Fruit fly (Drosophila melanogaster) whole organism, embryonic: ENCODE results near the gene CG42827.
A peak's percentile ranks its signal among the peaks of the same experiment; 100 is the strongest.

Experiments
- Aef1 ChIP-seq: fragments of 200-800 bp; sonication (Bioruptor generic); IDR thresholded peaks from 3 replicates; pipeline ENCODE4 v1.3.6; 2022; ENCODE audit warnings: missing biosample characterization, missing genetic modification characterization
- Bdp1 ChIP-seq: fragments of 200-800 bp; sonication (Bioruptor generic); optimal IDR thresholded peaks from 3 replicates; lab custom pipeline; 2016; ENCODE audit warnings: missing biosample characterization, missing genetic modification characterization
- CG10274 ChIP-seq: fragments of 200-800 bp; sonication (Bioruptor generic); optimal IDR thresholded peaks from 3 replicates; lab custom pipeline; 2017; ENCODE audit warnings: missing biosample characterization, mild to moderate bottlenecking, missing genetic modification characterization
- CG12236 ChIP-seq: fragments of 200-800 bp; sonication (Bioruptor generic); optimal IDR thresholded peaks from 2 replicates; lab custom pipeline; 2016; ENCODE audit warnings: missing biosample characterization, missing genetic modification characterization
- CG12299 ChIP-seq: fragments of 200-800 bp; sonication (Bioruptor generic); optimal IDR thresholded peaks from 2 replicates; lab custom pipeline; 2018; ENCODE audit warnings: missing biosample characterization, mild to moderate bottlenecking, missing genetic modification characterization
- CG13287 ChIP-seq: fragments of 200-800 bp; sonication (Bioruptor generic); IDR thresholded peaks from 2 replicates; pipeline ENCODE4 v1.3.6; 2022; ENCODE audit warnings: missing biosample characterization, missing genetic modification characterization; ENCODE audit not compliant: partially characterized antibody
- CG14050 ChIP-seq: fragments of 200-800 bp; sonication (Bioruptor generic); IDR thresholded peaks from 3 replicates; pipeline ENCODE4 v1.3.6; 2022; ENCODE audit warnings: missing biosample characterization, missing genetic modification characterization
- CG1603 ChIP-seq: fragments of 200-800 bp; sonication (Bioruptor generic); optimal IDR thresholded peaks from 2 replicates; lab custom pipeline; 2019; ENCODE audit warnings: missing biosample characterization, mild to moderate bottlenecking, missing genetic modification characterization, moderate library complexity
- CG18476 ChIP-seq: fragments of 200-800 bp; sonication (Bioruptor generic); optimal IDR thresholded peaks from 2 replicates; lab custom pipeline; 2016; ENCODE audit warnings: missing biosample characterization, mild to moderate bottlenecking, missing genetic modification characterization
- CG42726 ChIP-seq: fragments of 200-800 bp; sonication (Bioruptor generic); IDR thresholded peaks from 2 replicates; pipeline ENCODE4 v1.3.6; 2022; ENCODE audit warnings: missing biosample characterization, missing genetic modification characterization; ENCODE audit not compliant: partially characterized antibody
- CG4360 ChIP-seq: fragments of 200-800 bp; sonication (Bioruptor generic); IDR thresholded peaks from 2 replicates; pipeline ENCODE4 v1.3.6; 2022; ENCODE audit warnings: missing biosample characterization, missing genetic modification characterization
- CG5180 ChIP-seq: fragments of 200-800 bp; sonication (Bioruptor generic); optimal IDR thresholded peaks from 3 replicates; lab custom pipeline; 2017; ENCODE audit warnings: missing biosample characterization, missing genetic modification characterization, mild to moderate bottlenecking, moderate library complexity, missing genetic modification reagents
- CG6654 ChIP-seq: fragments of 200-800 bp; sonication (Bioruptor generic); optimal IDR thresholded peaks from 2 replicates; lab custom pipeline; 2017; ENCODE audit warnings: missing biosample characterization, mild to moderate bottlenecking, missing genetic modification characterization
- CG8765 ChIP-seq: fragments of 200-800 bp; sonication (Bioruptor generic); IDR thresholded peaks from 2 replicates; pipeline ENCODE4 v1.3.6; 2022; ENCODE audit warnings: missing biosample characterization, missing genetic modification characterization
- CkIIα-i1 ChIP-seq: fragments of 200-800 bp; sonication (Bioruptor generic); IDR thresholded peaks from 2 replicates; pipeline ENCODE4 v1.3.6; 2022; ENCODE audit warnings: missing biosample characterization, missing genetic modification characterization
- E2f1 ChIP-seq: fragments of 200-800 bp; sonication (Bioruptor generic); IDR thresholded peaks from 2 replicates; pipeline ENCODE4 v1.3.6; 2022; ENCODE audit warnings: missing biosample characterization, missing genetic modification characterization
- E2f2 ChIP-seq: fragments of 200-800 bp; sonication (Bioruptor generic); IDR thresholded peaks from 2 replicates; pipeline ENCODE4 v1.3.6; 2022; ENCODE audit warnings: missing biosample characterization, missing genetic modification characterization
- GATAe ChIP-seq: fragments of 200-800 bp; sonication (Bioruptor generic); conservative IDR thresholded peaks from 2 replicates; pipeline ENCODE4 v1.3.6; 2022; ENCODE audit warnings: missing biosample characterization, missing genetic modification characterization
- HLH54F ChIP-seq: fragments of 200-800 bp; sonication (Bioruptor generic); optimal IDR thresholded peaks from 3 replicates; lab custom pipeline; 2016; ENCODE audit warnings: missing biosample characterization, missing genetic modification characterization
- Hr78 ChIP-seq, 2 experiments: fragments of 200-800 bp in 1 of 2; fragments of >200 bp in 1 of 2; sonication (Bioruptor generic) in 1 of 2; optimal IDR thresholded peaks; 2 replicates each; lab custom pipeline; 2017 to 2019; ENCODE audit warnings: missing biosample characterization in 2 of 2, missing genetic modification characterization in 2 of 2, mild to moderate bottlenecking in 1 of 2, moderate library complexity in 1 of 2
- MBD-R2 ChIP-seq: fragments of 200-800 bp; sonication (Bioruptor generic); IDR thresholded peaks from 2 replicates; pipeline ENCODE4 v1.3.6; 2022; ENCODE audit warnings: missing biosample characterization, missing genetic modification characterization
- Meics ChIP-seq: fragments of 200-800 bp; sonication (Bioruptor generic); optimal IDR thresholded peaks from 2 replicates; lab custom pipeline; 2017; ENCODE audit warnings: missing biosample characterization, mild to moderate bottlenecking, missing genetic modification characterization
- NC2α ChIP-seq: fragments of 200-800 bp; sonication (Bioruptor generic); optimal IDR thresholded peaks from 2 replicates; lab custom pipeline; 2016; ENCODE audit warnings: missing biosample characterization, missing genetic modification characterization
- NK7.1 ChIP-seq: fragments of 200-800 bp; sonication (Bioruptor generic); optimal IDR thresholded peaks from 3 replicates; lab custom pipeline; 2016; ENCODE audit warnings: missing biosample characterization, missing genetic modification characterization
- Neu2 ChIP-seq: fragments of 200-800 bp; sonication (Bioruptor generic); optimal IDR thresholded peaks from 3 replicates; lab custom pipeline; 2016; ENCODE audit warnings: missing biosample characterization, missing genetic modification characterization, borderline replicate concordance
- Opbp ChIP-seq: fragments of 200-800 bp; sonication (Bioruptor generic); IDR thresholded peaks from 3 replicates; pipeline ENCODE4 v1.3.6; 2022; ENCODE audit warnings: missing biosample characterization, missing genetic modification characterization; ENCODE audit not compliant: partially characterized antibody
- Ptx1 ChIP-seq: fragments of 200-800 bp; sonication (Bioruptor generic); IDR thresholded peaks from 2 replicates; pipeline ENCODE4 v1.3.6; 2022; ENCODE audit warnings: missing biosample characterization, missing genetic modification characterization
- Sox102F ChIP-seq: fragments of 200-800 bp; sonication (Bioruptor generic); optimal IDR thresholded peaks from 2 replicates; lab custom pipeline; 2018; ENCODE audit warnings: missing biosample characterization, mild to moderate bottlenecking, missing genetic modification characterization, moderate library complexity
- az2 ChIP-seq: fragments of 200-800 bp; sonication (Bioruptor generic); optimal IDR thresholded peaks from 3 replicates; lab custom pipeline; 2016; ENCODE audit warnings: missing biosample characterization, missing genetic modification characterization
- bbx ChIP-seq: fragments of 200-800 bp; sonication (Bioruptor generic); IDR thresholded peaks from 2 replicates; pipeline ENCODE4 v1.3.6; 2022; ENCODE audit warnings: missing biosample characterization, missing genetic modification characterization; ENCODE audit not compliant: partially characterized antibody
- cg ChIP-seq: fragments of 200-800 bp; sonication (Bioruptor generic); optimal IDR thresholded peaks from 3 replicates; lab custom pipeline; 2019; ENCODE audit warnings: missing biosample characterization, mild to moderate bottlenecking, missing genetic modification characterization, moderate library complexity
- chinmo ChIP-seq: fragments of 200-800 bp; sonication (Bioruptor generic); IDR thresholded peaks from 4 replicates; pipeline ENCODE4 v1.3.6; 2022; ENCODE audit warnings: missing biosample characterization, missing genetic modification characterization; ENCODE audit not compliant: partially characterized antibody
- chm ChIP-seq: fragments of 200-800 bp; sonication (Bioruptor generic); IDR thresholded peaks from 2 replicates; pipeline ENCODE4 v1.3.6; 2022; ENCODE audit warnings: missing biosample characterization, missing genetic modification characterization
- danr ChIP-seq: fragments of 200-800 bp; sonication (Bioruptor generic); IDR thresholded peaks from 2 replicates; pipeline ENCODE4 v1.3.6; 2022; ENCODE audit warnings: missing biosample characterization, missing genetic modification characterization
- dmrt99B ChIP-seq: fragments of 200-800 bp; sonication (Bioruptor generic); optimal IDR thresholded peaks from 2 replicates; lab custom pipeline; 2018; ENCODE audit warnings: missing biosample characterization, mild to moderate bottlenecking, missing genetic modification characterization, moderate library complexity
- esg ChIP-seq: fragments of 200-800 bp; sonication (Bioruptor generic); conservative IDR thresholded peaks from 2 replicates; pipeline ENCODE4 v1.3.6; 2022; ENCODE audit warnings: missing biosample characterization, missing genetic modification characterization
- ewg ChIP-seq: fragments of 200-800 bp; sonication (Bioruptor generic); optimal IDR thresholded peaks from 3 replicates; lab custom pipeline; 2017; ENCODE audit warnings: mild to moderate bottlenecking, missing biosample characterization, missing genetic modification reagents, missing genetic modification characterization
- gfzf ChIP-seq: fragments of 200-800 bp; sonication (Bioruptor generic); optimal IDR thresholded peaks from 2 replicates; lab custom pipeline; 2016; ENCODE audit warnings: missing biosample characterization, mild to moderate bottlenecking, missing genetic modification characterization, moderate library complexity
- gt ChIP-seq: fragments of 200-800 bp; sonication (Bioruptor generic); IDR thresholded peaks from 2 replicates; pipeline ENCODE4 v1.3.6; 2022; ENCODE audit warnings: missing biosample characterization, missing genetic modification characterization
- lbe ChIP-seq: fragments of 200-800 bp; sonication (Bioruptor generic); optimal IDR thresholded peaks from 2 replicates; lab custom pipeline; 2016; ENCODE audit warnings: missing biosample characterization, mild to moderate bottlenecking, missing genetic modification characterization
- lilli ChIP-seq: fragments of 200-800 bp; sonication (Bioruptor generic); optimal IDR thresholded peaks from 3 replicates; lab custom pipeline; 2016; ENCODE audit warnings: missing biosample characterization, missing genetic modification characterization
- luna ChIP-seq: fragments of 200-800 bp; sonication (Bioruptor generic); optimal IDR thresholded peaks from 2 replicates; lab custom pipeline; 2016; ENCODE audit warnings: missing biosample characterization, missing genetic modification characterization
- nerfin-2 ChIP-seq: fragments of 200-800 bp; sonication (Bioruptor generic); IDR thresholded peaks from 2 replicates; pipeline ENCODE4 v1.3.6; 2022; ENCODE audit warnings: missing biosample characterization, missing genetic modification characterization; ENCODE audit not compliant: partially characterized antibody
- nom ChIP-seq: fragments of 200-800 bp; sonication (Bioruptor generic); optimal IDR thresholded peaks from 2 replicates; lab custom pipeline; 2017; ENCODE audit warnings: missing biosample characterization, missing genetic modification characterization, mild to moderate bottlenecking, moderate library complexity, missing genetic modification reagents
- onecut ChIP-seq: fragments of 200-800 bp; sonication (Bioruptor generic); IDR thresholded peaks from 2 replicates; pipeline ENCODE4 v1.3.6; 2022; ENCODE audit warnings: missing biosample characterization, missing genetic modification characterization
- seq ChIP-seq: fragments of 200-800 bp; sonication (Bioruptor generic); IDR thresholded peaks from 2 replicates; pipeline ENCODE4 v1.3.6; 2022; ENCODE audit warnings: missing biosample characterization, missing genetic modification characterization
- shn ChIP-seq: fragments of 200-800 bp; sonication (Bioruptor generic); optimal IDR thresholded peaks from 3 replicates; lab custom pipeline; 2016; ENCODE audit warnings: missing biosample characterization, missing genetic modification characterization
- ssp ChIP-seq: fragments of 200-800 bp; sonication (Bioruptor generic); IDR thresholded peaks from 2 replicates; pipeline ENCODE4 v1.3.6; 2022; ENCODE audit warnings: missing biosample characterization, missing genetic modification characterization
- tx ChIP-seq: fragments of 200-800 bp; sonication (Bioruptor generic); optimal IDR thresholded peaks from 2 replicates; lab custom pipeline; 2016; ENCODE audit warnings: missing biosample characterization, missing genetic modification characterization

Gene CG42827

DNA sequence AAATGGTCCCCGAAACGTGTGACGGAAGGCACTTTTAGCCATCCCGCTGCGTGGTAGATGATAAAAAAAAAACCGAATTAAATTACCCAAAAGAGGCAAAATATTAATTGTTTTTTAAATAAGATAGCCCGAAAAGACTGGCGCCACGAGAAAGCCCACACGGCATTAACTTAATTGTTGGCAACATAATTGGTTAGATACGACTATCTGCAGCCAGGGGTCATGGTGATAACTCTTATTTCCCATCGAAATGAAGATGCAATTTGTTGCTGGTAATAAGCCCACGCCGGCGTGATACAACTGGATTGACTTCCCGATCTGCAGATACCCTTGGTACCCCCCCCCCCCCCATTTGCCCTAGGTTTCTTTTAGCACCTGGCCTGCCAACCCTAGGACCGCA is 45.0 kb upstream of the CG42827 start:
- TF ChIP-seq MBD-R2 (no peak), tx (GFP tag; lab: Kevin White, UChicago) (no peak), shn (no peak), chm (GFP tag; lab: Robert Waterston, UW) (no peak), Opbp (no peak), nom (no peak), CG18476 (no peak)

DNA sequence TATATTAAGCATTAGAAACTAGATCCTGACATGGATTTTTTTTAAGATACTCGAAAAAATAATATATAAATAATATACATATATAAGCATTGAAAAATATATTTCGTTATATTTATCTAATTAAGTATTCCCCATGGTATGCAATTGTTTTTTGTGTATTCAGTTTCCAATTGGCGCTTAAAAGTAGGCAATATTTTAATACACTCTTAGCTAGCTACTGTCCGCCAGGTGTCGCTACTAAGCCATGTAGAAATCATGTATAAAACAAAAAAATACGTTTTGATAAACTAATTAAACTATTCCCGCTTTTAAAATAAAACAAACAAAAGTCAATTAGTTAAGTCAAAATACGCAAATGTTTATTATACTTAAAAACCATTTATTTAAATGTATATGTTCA is 41.4 kb upstream of the CG42827 start:
- TF ChIP-seq E2f2 (GFP tag; lab: Robert Waterston, UW) (peak; percentile 26; the same call in 1 of the 2 replicates), Bdp1 (no peak), Sox102F (peak; percentile 67), seq (GFP tag; lab: Robert Waterston, UW) (no peak), CG4360 (GFP tag; lab: Robert Waterston, UW) (no peak), CG12299 (no peak), danr (no peak), CG12236 (GFP tag; lab: Kevin White, UChicago) (peak; percentile 6), nom (no peak), onecut (GFP tag; lab: Robert Waterston, UW) (peak; percentile 53), esg (GFP tag; lab: Robert Waterston, UW) (no peak), bbx (GFP tag; lab: Robert Waterston, UW) (no peak), NK7.1 (GFP tag; lab: Kevin White, UChicago) (no peak), CG5180 (GFP tag; lab: Kevin White, UChicago) (peak; percentile 21), HLH54F (GFP tag; lab: Kevin White, UChicago) (no peak), NC2α (GFP tag; lab: Kevin White, UChicago) (no peak), gt (GFP tag; lab: Robert Waterston, UW) (no peak), Meics (GFP tag; lab: Kevin White, UChicago) (peak; percentile 43), chinmo (GFP tag; lab: Robert Waterston, UW) (no peak), CG13287 (GFP tag; lab: Robert Waterston, UW) (no peak; the same call in 1 of the 2 replicates), CG10274 (GFP tag; lab: Kevin White, UChicago) (no peak), nerfin-2 (GFP tag; lab: Robert Waterston, UW) (no peak), Hr78 (GFP tag; optimal IDR thresholded peaks at IDR 0.05; lab: Kevin White, UChicago) (no peak), Ptx1 (GFP tag; lab: Robert Waterston, UW) (peak; percentile 18; the same call in 1 of the 2 replicates), CkIIα-i1 (GFP tag; lab: Robert Waterston, UW) (no peak), cg (no peak), CG14050 (GFP tag; lab: Robert Waterston, UW) (no peak), GATAe (GFP tag; lab: Robert Waterston, UW) (no peak), dmrt99B (tag; lab: Kevin White, UChicago) (peak; percentile 38), lbe (no peak), lilli (peak; percentile 3), CG1603 (tag; lab: Kevin White, UChicago) (peak; percentile 38), gfzf (GFP tag; lab: Kevin White, UChicago) (no peak), ssp (GFP tag; lab: Robert Waterston, UW) (no peak), E2f1 (GFP tag; lab: Robert Waterston, UW) (no peak), Neu2 (GFP tag; lab: Kevin White, UChicago) (no peak), CG6654 (GFP tag; lab: Kevin White, UChicago) (no peak), CG8765 (GFP tag; lab: Robert Waterston, UW) (no peak), az2 (peak; percentile 55), ewg (GFP tag; lab: Kevin White, UChicago) (peak; percentile 47), CG42726 (GFP tag; lab: Robert Waterston, UW) (no peak), luna (GFP tag; lab: Kevin White, UChicago) (no peak), Aef1 (GFP tag; lab: Robert Waterston, UW) (no peak; the same call in 2 of the 3 replicates)
